Worm (Caenorhabditis elegans) whole organism, late embryonic: ENCODE data around the gene C09F12.2.

Experiments
- C08G9.2 ChIP-seq: sonication (generic microtip); optimal IDR thresholded peaks from 2 replicates; lab custom pipeline; 2016; ENCODE audit warnings: mild to moderate bottlenecking, missing genetic modification characterization, moderate library complexity, missing compliant biosample characterization
- ceh-2 ChIP-seq: sonication (generic microtip); optimal IDR thresholded peaks from 2 replicates; lab custom pipeline; 2016; ENCODE audit warnings: missing genotype, missing genetic modification characterization, missing compliant biosample characterization
- fkh-10 ChIP-seq: fragments of 150-350 bp; optimal IDR thresholded peaks from 2 replicates; lab custom pipeline; 2014; ENCODE audit warnings: missing biosample characterization, missing genetic modification reagents, missing genetic modification characterization
- hlh-8 ChIP-seq: sonication (generic microtip); optimal IDR thresholded peaks from 2 replicates; lab custom pipeline; 2016; ENCODE audit warnings: missing genotype, missing genetic modification characterization, missing compliant biosample characterization
- lin-11 ChIP-seq: fragments of 200-800 bp; sonication (Bioruptor generic); optimal IDR thresholded peaks from 2 replicates; lab custom pipeline; 2018; ENCODE audit warnings: mild to moderate bottlenecking, missing genetic modification characterization, missing compliant biosample characterization
- nhr-11 ChIP-seq: fragments of 150-350 bp; optimal IDR thresholded peaks from 2 replicates; lab custom pipeline; 2014; ENCODE audit warnings: missing biosample characterization, missing genetic modification characterization
- npax-4 ChIP-seq: sonication (generic microtip); optimal IDR thresholded peaks from 2 replicates; lab custom pipeline; 2016; ENCODE audit warnings: missing genetic modification characterization, missing compliant biosample characterization
- unc-86 ChIP-seq: sonication (generic microtip); optimal IDR thresholded peaks from 2 replicates; lab custom pipeline; 2016; ENCODE audit warnings: missing genetic modification characterization, missing compliant biosample characterization
- zip-5 ChIP-seq: sonication (generic microtip); optimal IDR thresholded peaks from 2 replicates; lab custom pipeline; 2016; ENCODE audit warnings: missing genetic modification characterization, missing compliant biosample characterization

ce11 chrX:11103173-11103572 lies 49.5 kb downstream of the C09F12.2 start:
- TF ChIP-seq C08G9.2 (no peak), hlh-8 (tag; lab: Kevin White, UChicago) (no peak), ceh-2 (tag; lab: Kevin White, UChicago) (no peak), lin-11 (no peak), zip-5 (tag; lab: Kevin White, UChicago) (no peak), npax-4 (tag; lab: Kevin White, UChicago) (no peak), nhr-11 (tag; lab: Kevin White, UChicago) (no peak), fkh-10 (GFP tag; lab: Kevin White, UChicago) (no peak), unc-86 (tag; lab: Kevin White, UChicago) (no peak)
